Fruit fly (Drosophila melanogaster) whole organism, embryonic: Measurements from ENCODE around the gene Enoph.

Experiments used
- Aef1 ChIP-seq: fragments of 200-800 bp; sonication (Bioruptor generic); IDR thresholded peaks from 3 replicates; pipeline ENCODE4 v1.3.6; 2022; ENCODE audit warnings: missing biosample characterization, missing genetic modification characterization
- BEAF-32 ChIP-seq: fragments of 200-800 bp; sonication (Bioruptor generic); optimal IDR thresholded peaks from 3 replicates; lab custom pipeline; 2017; ENCODE audit warnings: missing biosample characterization, missing genetic modification characterization, mild to moderate bottlenecking, moderate library complexity, missing genetic modification reagents
- BtbVII ChIP-seq: fragments of 200-800 bp; sonication (Bioruptor generic); optimal IDR thresholded peaks from 3 replicates; lab custom pipeline; 2017; ENCODE audit warnings: missing biosample characterization, mild to moderate bottlenecking, missing genetic modification characterization
- CG12659 ChIP-seq: fragments of 200-800 bp; sonication (Bioruptor generic); optimal IDR thresholded peaks from 3 replicates; lab custom pipeline; 2017; ENCODE audit warnings: mild to moderate bottlenecking, missing biosample characterization, missing genetic modification reagents, missing genetic modification characterization
- CG13296 ChIP-seq: fragments of 200-800 bp; sonication (Bioruptor generic); optimal IDR thresholded peaks from 3 replicates; lab custom pipeline; 2018; ENCODE audit warnings: missing biosample characterization, mild to moderate bottlenecking, missing genetic modification characterization
- CG14710 ChIP-seq: fragments of 200-800 bp; sonication (Bioruptor generic); optimal IDR thresholded peaks from 3 replicates; lab custom pipeline; 2019; ENCODE audit warnings: missing biosample characterization, mild to moderate bottlenecking, missing genetic modification characterization, moderate library complexity
- CG14965 ChIP-seq: fragments of 200-800 bp; sonication (Bioruptor generic); optimal IDR thresholded peaks from 2 replicates; lab custom pipeline; 2016; ENCODE audit warnings: missing biosample characterization, missing genetic modification characterization, borderline replicate concordance
- CG15479 ChIP-seq: fragments of 200-800 bp; sonication (Bioruptor generic); optimal IDR thresholded peaks from 3 replicates; lab custom pipeline; 2019; ENCODE audit warnings: missing biosample characterization, mild to moderate bottlenecking, missing genetic modification characterization, moderate library complexity
- CG15514 ChIP-seq: fragments of 200-800 bp; sonication (Bioruptor generic); optimal IDR thresholded peaks from 3 replicates; lab custom pipeline; 2017; ENCODE audit warnings: missing biosample characterization, missing genetic modification characterization, mild to moderate bottlenecking, moderate library complexity, missing genetic modification reagents
- CG16813 ChIP-seq: fragments of 200-800 bp; sonication (Bioruptor generic); IDR thresholded peaks from 3 replicates; pipeline ENCODE4 v1.3.6; 2022; ENCODE audit warnings: missing biosample characterization, missing genetic modification characterization; ENCODE audit not compliant: partially characterized antibody
- CG16815 ChIP-seq: fragments of 200-800 bp; sonication (Bioruptor generic); optimal IDR thresholded peaks from 3 replicates; lab custom pipeline; 2017; ENCODE audit warnings: missing biosample characterization, mild to moderate bottlenecking, missing genetic modification characterization
- CG17612 ChIP-seq: fragments of 200-800 bp; sonication (Bioruptor generic); IDR thresholded peaks from 2 replicates; pipeline ENCODE4 v1.3.6; 2022; ENCODE audit warnings: missing biosample characterization, missing genetic modification characterization
- CG2875 ChIP-seq: fragments of 200-800 bp; sonication (Bioruptor generic); optimal IDR thresholded peaks from 2 replicates; lab custom pipeline; 2017; ENCODE audit warnings: missing biosample characterization, mild to moderate bottlenecking, missing genetic modification characterization, missing genetic modification reagents
- CG34376 ChIP-seq: fragments of 200-800 bp; sonication (Bioruptor generic); optimal IDR thresholded peaks from 2 replicates; lab custom pipeline; 2018; ENCODE audit warnings: missing biosample characterization, mild to moderate bottlenecking, missing genetic modification characterization
- CG4360 ChIP-seq: fragments of 200-800 bp; sonication (Bioruptor generic); IDR thresholded peaks from 2 replicates; pipeline ENCODE4 v1.3.6; 2022; ENCODE audit warnings: missing biosample characterization, missing genetic modification characterization
- CG43689 ChIP-seq: fragments of 200-800 bp; sonication (Bioruptor generic); IDR thresholded peaks from 2 replicates; pipeline ENCODE4 v1.3.6; 2022; ENCODE audit warnings: missing biosample characterization, missing genetic modification characterization
- CG6813 ChIP-seq: fragments of 200-800 bp; sonication (Bioruptor generic); optimal IDR thresholded peaks from 2 replicates; lab custom pipeline; 2017; ENCODE audit warnings: missing biosample characterization, missing genetic modification characterization, mild to moderate bottlenecking, moderate library complexity, missing genetic modification reagents
- CG7357 ChIP-seq: fragments of 200-800 bp; sonication (Bioruptor generic); IDR thresholded peaks from 3 replicates; pipeline ENCODE4 v1.3.6; 2022; ENCODE audit warnings: missing biosample characterization, missing genetic modification characterization
- CG7372 ChIP-seq: fragments of 200-800 bp; sonication (Bioruptor generic); IDR thresholded peaks from 2 replicates; pipeline ENCODE4 v1.3.6; 2022; ENCODE audit warnings: missing biosample characterization, missing genetic modification characterization
- CG8388 ChIP-seq: fragments of 200-800 bp; sonication (Bioruptor generic); optimal IDR thresholded peaks from 2 replicates; lab custom pipeline; 2019; ENCODE audit warnings: missing biosample characterization, mild to moderate bottlenecking, missing genetic modification characterization, moderate library complexity
- Dip2 ChIP-seq: fragments of 200-800 bp; sonication (Bioruptor generic); IDR thresholded peaks from 2 replicates; pipeline ENCODE4 v1.3.6; 2022; ENCODE audit warnings: missing biosample characterization, missing genetic modification characterization
- Dll ChIP-seq: fragments of 200-800 bp; sonication (Bioruptor generic); IDR thresholded peaks from 4 replicates; pipeline ENCODE4 v1.3.6; 2022; ENCODE audit warnings: missing biosample characterization, missing genetic modification characterization; ENCODE audit not compliant: partially characterized antibody
- Gug ChIP-seq: fragments of 200-800 bp; sonication (Bioruptor generic); IDR thresholded peaks from 4 replicates; pipeline ENCODE4 v1.3.6; 2022; ENCODE audit warnings: missing biosample characterization, missing genetic modification characterization
- MBD-R2 ChIP-seq: fragments of 200-800 bp; sonication (Bioruptor generic); IDR thresholded peaks from 2 replicates; pipeline ENCODE4 v1.3.6; 2022; ENCODE audit warnings: missing biosample characterization, missing genetic modification characterization
- NfI ChIP-seq: fragments of 200-800 bp; sonication (Bioruptor generic); optimal IDR thresholded peaks from 3 replicates; lab custom pipeline; 2018; ENCODE audit warnings: missing biosample characterization, mild to moderate bottlenecking, missing genetic modification characterization, moderate library complexity
- Opbp ChIP-seq: fragments of 200-800 bp; sonication (Bioruptor generic); IDR thresholded peaks from 3 replicates; pipeline ENCODE4 v1.3.6; 2022; ENCODE audit warnings: missing biosample characterization, missing genetic modification characterization; ENCODE audit not compliant: partially characterized antibody
- Pdp1 ChIP-seq, 2 experiments: fragments of 200-800 bp; sonication (Bioruptor generic); optimal IDR thresholded peaks; 3 replicates each; lab custom pipeline; 2016; ENCODE audit warnings: missing biosample characterization in 2 of 2, missing genetic modification characterization in 2 of 2, mild to moderate bottlenecking in 1 of 2, moderate library complexity in 1 of 2
- Scr ChIP-seq: fragments of 200-800 bp; sonication (Bioruptor generic); IDR thresholded peaks from 2 replicates; pipeline ENCODE4 v1.3.6; 2022; ENCODE audit warnings: missing biosample characterization, missing genetic modification characterization; ENCODE audit not compliant: partially characterized antibody
- Side ChIP-seq: fragments of 200-800 bp; sonication (Bioruptor generic); optimal IDR thresholded peaks from 2 replicates; lab custom pipeline; 2016; ENCODE audit warnings: missing biosample characterization, missing genetic modification characterization
- Stat92E ChIP-seq, 3 experiments: fragments of >200 bp in 2 of 3; fragments of 200-800 bp in 1 of 3; sonication (Bioruptor generic) in 1 of 3; optimal IDR thresholded peaks; 2 replicates each; lab custom pipeline; 2017 to 2019; ENCODE audit warnings: missing biosample characterization in 3 of 3, missing genetic modification characterization in 3 of 3, mild to moderate bottlenecking in 1 of 3, moderate library complexity in 1 of 3
- dimm ChIP-seq: fragments of 200-800 bp; sonication (Bioruptor generic); IDR thresholded peaks from 2 replicates; pipeline ENCODE4 v1.3.6; 2022; ENCODE audit warnings: missing biosample characterization, missing genetic modification characterization
- dmrt99B ChIP-seq: fragments of 200-800 bp; sonication (Bioruptor generic); optimal IDR thresholded peaks from 2 replicates; lab custom pipeline; 2018; ENCODE audit warnings: missing biosample characterization, mild to moderate bottlenecking, missing genetic modification characterization, moderate library complexity
- gfzf ChIP-seq: fragments of 200-800 bp; sonication (Bioruptor generic); optimal IDR thresholded peaks from 2 replicates; lab custom pipeline; 2016; ENCODE audit warnings: missing biosample characterization, mild to moderate bottlenecking, missing genetic modification characterization, moderate library complexity
- gsb-n ChIP-seq: fragments of 200-800 bp; sonication (Bioruptor generic); optimal IDR thresholded peaks from 3 replicates; lab custom pipeline; 2018; ENCODE audit warnings: missing biosample characterization, mild to moderate bottlenecking, missing genetic modification characterization
- hkb ChIP-seq, 2 experiments: fragments of 200-800 bp in 1 of 2; fragments of >200 bp in 1 of 2; sonication (Bioruptor generic) in 1 of 2; IDR thresholded peaks in 1 of 2; optimal IDR thresholded peaks in 1 of 2; 2 replicates each; pipeline versions ENCODE4 v1.3.6 to Lab custom; 2017 to 2022; ENCODE audit warnings: missing biosample characterization in 1 of 2, missing genetic modification characterization in 1 of 2
- hth ChIP-seq: fragments of >200 bp; optimal IDR thresholded peaks from 2 replicates; lab custom pipeline; 2017; ENCODE audit warnings: inconsistent platforms
- jigr1 ChIP-seq: fragments of 200-800 bp; sonication (Bioruptor generic); IDR thresholded peaks from 3 replicates; pipeline ENCODE4 v1.3.6; 2022; ENCODE audit warnings: missing biosample characterization, missing genetic modification characterization
- kni ChIP-seq: fragments of 200-800 bp; sonication (Bioruptor generic); optimal IDR thresholded peaks from 3 replicates; lab custom pipeline; 2017; ENCODE audit warnings: mild to moderate bottlenecking, missing biosample characterization, missing genetic modification reagents, missing genetic modification characterization
- knrl ChIP-seq: fragments of 200-800 bp; sonication (Bioruptor generic); IDR thresholded peaks from 3 replicates; pipeline ENCODE4 v1.3.6; 2022; ENCODE audit warnings: missing biosample characterization, missing genetic modification characterization; ENCODE audit not compliant: partially characterized antibody
- mld ChIP-seq: fragments of 200-800 bp; sonication (Bioruptor generic); IDR thresholded peaks from 3 replicates; pipeline ENCODE4 v1.3.6; 2022; ENCODE audit warnings: missing biosample characterization, missing genetic modification characterization; ENCODE audit not compliant: partially characterized antibody
- nmo ChIP-seq: fragments of 200-800 bp; sonication (Bioruptor generic); optimal IDR thresholded peaks from 2 replicates; lab custom pipeline; 2018; ENCODE audit warnings: missing biosample characterization, mild to moderate bottlenecking, missing genetic modification characterization, moderate library complexity
- pita ChIP-seq: fragments of 200-800 bp; sonication (Bioruptor generic); optimal IDR thresholded peaks from 2 replicates; lab custom pipeline; 2017; ENCODE audit warnings: missing biosample characterization, mild to moderate bottlenecking, missing genetic modification characterization
- pnt ChIP-seq: fragments of 200-800 bp; sonication (Bioruptor generic); optimal IDR thresholded peaks from 3 replicates; lab custom pipeline; 2016; ENCODE audit warnings: missing biosample characterization, missing genetic modification characterization
- tna ChIP-seq: fragments of 200-800 bp; sonication (Bioruptor generic); IDR thresholded peaks from 2 replicates; pipeline ENCODE4 v1.3.6; 2022; ENCODE audit warnings: missing biosample characterization, missing genetic modification characterization; ENCODE audit not compliant: partially characterized antibody
- wdn ChIP-seq: fragments of 200-800 bp; sonication (Bioruptor generic); IDR thresholded peaks from 2 replicates; pipeline ENCODE4 v1.3.6; 2022; ENCODE audit warnings: missing biosample characterization, missing genetic modification characterization
- z ChIP-seq: fragments of 200-800 bp; sonication (Bioruptor generic); IDR thresholded peaks from 3 replicates; pipeline ENCODE4 v1.3.6; 2022; ENCODE audit warnings: missing biosample characterization, missing genetic modification characterization
- zen2 ChIP-seq: fragments of 200-800 bp; sonication (Bioruptor generic); IDR thresholded peaks from 3 replicates; pipeline ENCODE4 v1.3.6; 2022; ENCODE audit warnings: missing biosample characterization, missing genetic modification characterization; ENCODE audit not compliant: partially characterized antibody

The Enoph gene

dm6 chr3R:5282755-5283359 lies 26.4 kb upstream of the Enoph start (continued):
- no peak for TF ChIP-seq dimm (GFP tag; lab: Robert Waterston, UW)
- TF ChIP-seq Pdp1 (GFP tag; optimal IDR thresholded peaks at IDR 0.05; lab: Kevin White, UChicago) = no peak
- 0 out of 2 replicates have a peak, but pooled peaks have one; percentile 34 for TF ChIP-seq wdn
- no peak for TF ChIP-seq pnt (GFP tag; lab: Kevin White, UChicago)
- 0 out of 3 replicates have a peak, but pooled peaks have one; percentile 44 for TF ChIP-seq mld (GFP tag; lab: Robert Waterston, UW)
- no peak for TF ChIP-seq knrl (GFP tag; lab: Robert Waterston, UW)
- TF ChIP-seq z (GFP tag; lab: Robert Waterston, UW) = no peak
- TF ChIP-seq CG7372 = no peak
- TF ChIP-seq gsb-n (tag; lab: Kevin White, UChicago) = no peak
- TF ChIP-seq Aef1 (GFP tag; lab: Robert Waterston, UW) = no peak
- no peak for TF ChIP-seq kni (GFP tag; lab: Kevin White, UChicago)
- no peak for TF ChIP-seq CG12659
- TF ChIP-seq BEAF-32 (GFP tag; lab: Kevin White, UChicago) = no peak
- TF ChIP-seq Opbp (GFP tag; lab: Robert Waterston, UW) = 0 out of 3 replicates have a peak, but pooled peaks have one; percentile 35
- no peak for TF ChIP-seq Side (GFP tag; lab: Kevin White, UChicago)
- TF ChIP-seq NfI (GFP tag; lab: Kevin White, UChicago) = peak; percentile 23
- no peak for TF ChIP-seq CG16815 (GFP tag; lab: Kevin White, UChicago)
- peak; percentile 71; the same call in 2 of the 3 replicates for TF ChIP-seq zen2 (GFP tag; lab: Robert Waterston, UW)
- 0 out of 4 replicates have a peak, but pooled peaks have one; percentile 31 for TF ChIP-seq Dll (GFP tag; lab: Robert Waterston, UW)
- TF ChIP-seq Scr (GFP tag; lab: Robert Waterston, UW) = no peak
- no peak for TF ChIP-seq CG14965
- no peak for TF ChIP-seq CG2875 (GFP tag; lab: Kevin White, UChicago)
- TF ChIP-seq CG15514 = no peak
- TF ChIP-seq CG16813 (GFP tag; lab: Robert Waterston, UW) = no peak; the same call in 2 of the 3 replicates
- TF ChIP-seq CG13296 (GFP tag; lab: Kevin White, UChicago) = no peak
- TF ChIP-seq MBD-R2 (GFP tag; lab: Robert Waterston, UW) = peak; percentile 32; the same call in 1 of the 2 replicates
- TF ChIP-seq CG6813 (GFP tag; lab: Kevin White, UChicago) = no peak
- TF ChIP-seq Stat92E (GFP tag; optimal IDR thresholded peaks at IDR 0.05; lab: Kevin White, UChicago) = no peak
- no peak; the same call in 1 of the 2 replicates for TF ChIP-seq CG4360 (GFP tag; lab: Robert Waterston, UW)
- TF ChIP-seq CG14710 (tag; lab: Kevin White, UChicago) = no peak
- peak; percentile 29; the same call in 1 of the 4 replicates for TF ChIP-seq Gug (GFP tag; lab: Robert Waterston, UW)
- TF ChIP-seq hth (lab: Kevin White, UChicago) = no peak
- TF ChIP-seq CG8388 (GFP tag; lab: Kevin White, UChicago) = no peak
- TF ChIP-seq CG34376 = no peak
- no peak for TF ChIP-seq dmrt99B (tag; lab: Kevin White, UChicago)
- no peak for TF ChIP-seq BtbVII
- no peak for TF ChIP-seq nmo
- no peak for TF ChIP-seq tna (GFP tag; lab: Robert Waterston, UW)
- TF ChIP-seq CG7357 (GFP tag; lab: Robert Waterston, UW) = no peak
- TF ChIP-seq pita (GFP tag; lab: Kevin White, UChicago) = no peak
- no peak for TF ChIP-seq CG43689 (GFP tag; lab: Robert Waterston, UW)
- no peak for TF ChIP-seq jigr1 (GFP tag; lab: Robert Waterston, UW)
- no peak for TF ChIP-seq gfzf (GFP tag; lab: Kevin White, UChicago)
- no peak for TF ChIP-seq CG15479 (GFP tag; lab: Kevin White, UChicago)
- no peak for TF ChIP-seq hkb (optimal IDR thresholded peaks at IDR 0.05; lab: Kevin White, UChicago)
- TF ChIP-seq hkb (GFP tag; IDR thresholded peaks at IDR 0.05; lab: Robert Waterston, UW) = peak; percentile 45
- TF ChIP-seq Dip2 (GFP tag; lab: Robert Waterston, UW) = no peak
- 0 out of 2 replicates have a peak, but pooled peaks have one; percentile 16 for TF ChIP-seq CG17612 (GFP tag; lab: Robert Waterston, UW)
